Worm (Caenorhabditis elegans): ENCODE data around the gene nhr-149.

ce11 chrV:7364059-7364458 is 14.6 kb upstream of the nhr-149 start, which contains the start of gene cyp-35A2:
- no peak for TF ChIP-seq npax-4 (tag; optimal IDR thresholded peaks at IDR 0.05)
- no peak for TF ChIP-seq pax-1 (tag; optimal IDR thresholded peaks at IDR 0.05)
- TF ChIP-seq ceh-30 (tag; optimal IDR thresholded peaks at IDR 0.05), result no peak
- TF ChIP-seq ceh-31 (tag; optimal IDR thresholded peaks at IDR 0.05), result no peak
- no peak for TF ChIP-seq ama-1 (optimal IDR thresholded peaks at IDR 0.05)
- TF ChIP-seq pha-4 (tag; optimal IDR thresholded peaks at IDR 0.05), result no peak
- TF ChIP-seq ref-2 (tag; optimal IDR thresholded peaks at IDR 0.05), result no peak
- no peak for TF ChIP-seq ttx-3 (tag; optimal IDR thresholded peaks at IDR 0.05)
- no peak for TF ChIP-seq rnt-1 (tag; optimal IDR thresholded peaks at IDR 0.05)
- no peak for TF ChIP-seq nhr-11 (tag; optimal IDR thresholded peaks at IDR 0.05)
- TF ChIP-seq hlh-15 (tag; optimal IDR thresholded peaks at IDR 0.05), result no peak
- no peak for TF ChIP-seq pqm-1 (tag; optimal IDR thresholded peaks at IDR 0.05)
- TF ChIP-seq ets-4 (tag; optimal IDR thresholded peaks at IDR 0.05), result no peak
- TF ChIP-seq sox-4 (tag; optimal IDR thresholded peaks at IDR 0.05), result no peak
